Fruit fly (Drosophila melanogaster): ENCODE measurements around the gene amd.

amd gene

dm6 chr2L:19142176-19142870 lies 32.4 kb downstream of the amd start (continued):
- TF ChIP-seq CG3919 (GFP tag; optimal IDR thresholded peaks at IDR 0.05) (peak; percentile 34), Hr4 (GFP tag; optimal IDR thresholded peaks at IDR 0.05) (peak; percentile 18), Sox102F (GFP tag; optimal IDR thresholded peaks at IDR 0.05) (peak; percentile 74), dsx (GFP tag; optimal IDR thresholded peaks at IDR 0.05; ENCODE audit: poor library complexity, severe bottlenecking) (peak; percentile 25), CG8119 (GFP tag; IDR thresholded peaks at IDR 0.05) (peak; percentile 57; the same call in 2 of the 3 replicates), fd85E (GFP tag; optimal IDR thresholded peaks at IDR 0.05) (no peak), CG8319 (GFP tag; optimal IDR thresholded peaks at IDR 0.05) (peak; percentile 32), CG1621 (tag; optimal IDR thresholded peaks at IDR 0.05) (peak; percentile 46), OdsH (GFP tag; optimal IDR thresholded peaks at IDR 0.05) (peak; percentile 61), CG3032 (tag; optimal IDR thresholded peaks at IDR 0.05) (peak; percentile 71), CG10669 (GFP tag; optimal IDR thresholded peaks at IDR 0.05) (peak; percentile 69), Eip75B (GFP tag; optimal IDR thresholded peaks at IDR 0.05) (peak; percentile 59), CG6163 (GFP tag; IDR thresholded peaks at IDR 0.05) (peak; percentile 61), CG11294 (GFP tag; IDR thresholded peaks at IDR 0.05) (no peak), cyc (GFP tag; optimal IDR thresholded peaks at IDR 0.05) (peak; percentile 45), ss (GFP tag; optimal IDR thresholded peaks at IDR 0.05) (no peak)

- TF ChIP-seq CG3032 (tag; optimal IDR thresholded peaks at IDR 0.05), result peak; percentile 36
- TF ChIP-seq Lpt (GFP tag; optimal IDR thresholded peaks at IDR 0.05), result peak; percentile 29
- no peak for TF ChIP-seq Ets21C (GFP tag; optimal IDR thresholded peaks at IDR 0.05)
- TF ChIP-seq CG15336 (GFP tag; IDR thresholded peaks at IDR 0.05), result no peak
- TF ChIP-seq OdsH (GFP tag; optimal IDR thresholded peaks at IDR 0.05), result no peak
- TF ChIP-seq salr (GFP tag; optimal IDR thresholded peaks at IDR 0.05), result no peak
- TF ChIP-seq Eip75B (GFP tag; optimal IDR thresholded peaks at IDR 0.05), result no peak
- peak; percentile 69 for TF ChIP-seq CG6808 (GFP tag; optimal IDR thresholded peaks at IDR 0.05)
- TF ChIP-seq dac (GFP tag; optimal IDR thresholded peaks at IDR 0.05), result no peak
- TF ChIP-seq CG6163 (GFP tag; IDR thresholded peaks at IDR 0.05), result peak; percentile 74
- no peak for TF ChIP-seq Hr4 (GFP tag; optimal IDR thresholded peaks at IDR 0.05)
- TF ChIP-seq pdm3 (GFP tag; optimal IDR thresholded peaks at IDR 0.05), result no peak
- TF ChIP-seq Ets96B (tag; optimal IDR thresholded peaks at IDR 0.05), result no peak
- peak; percentile 66 to 82 for TF ChIP-seq ss (GFP tag; optimal IDR thresholded peaks at IDR 0.05)
- TF ChIP-seq CG8119 (GFP tag; IDR thresholded peaks at IDR 0.05), result no peak
- TF ChIP-seq CG31627 (GFP tag; optimal IDR thresholded peaks at IDR 0.05), result no peak
- peak; percentile 67 for TF ChIP-seq CG9139 (GFP tag; optimal IDR thresholded peaks at IDR 0.05)
- no peak for TF ChIP-seq fd85E (GFP tag; optimal IDR thresholded peaks at IDR 0.05)
- TF ChIP-seq dsx (GFP tag; optimal IDR thresholded peaks at IDR 0.05; ENCODE audit: poor library complexity, severe bottlenecking), result peak; percentile 30
- TF ChIP-seq CG10631 (GFP tag; optimal IDR thresholded peaks at IDR 0.05), result no peak
- TF ChIP-seq svp (GFP tag), result no peak
- peak; percentile 52 for TF ChIP-seq spab (GFP tag; optimal IDR thresholded peaks at IDR 0.05)
- TF ChIP-seq CG8632 (GFP tag; optimal IDR thresholded peaks at IDR 0.05), result no peak
- no peak for TF ChIP-seq CG10669 (GFP tag; optimal IDR thresholded peaks at IDR 0.05)
- TF ChIP-seq CG11762 (GFP tag; optimal IDR thresholded peaks at IDR 0.05; ENCODE audit: insufficient read depth), result no peak
- no peak for TF ChIP-seq CG6792 (GFP tag; optimal IDR thresholded peaks at IDR 0.05)
- TF ChIP-seq Eip78C (GFP tag), result no peak
- no peak for TF ChIP-seq Met (GFP tag; optimal IDR thresholded peaks at IDR 0.05)
- peak; percentile 57; the same call in 2 of the 3 replicates for TF ChIP-seq eg (GFP tag; IDR thresholded peaks at IDR 0.05)
- no peak for TF ChIP-seq CG6276 (GFP tag; optimal IDR thresholded peaks at IDR 0.05)
- no peak for TF ChIP-seq acj6 (GFP tag; optimal IDR thresholded peaks at IDR 0.05)
- TF ChIP-seq CG32006 (GFP tag; optimal IDR thresholded peaks at IDR 0.05), result no peak
Observed at dm6 chr2L:19144115-19144514, 34.2 kb downstream of the amd start.
